Worm (Caenorhabditis elegans) whole organism, L3 larva: Measurements from ENCODE around the gene msp-78.
A peak's percentile ranks its signal among the peaks of the same experiment; 100 is the strongest.

Experiments used
- R02D3.7 ChIP-seq: fragments of 150-350 bp; optimal IDR thresholded peaks from 2 replicates; lab custom pipeline; 2014; ENCODE audit warnings: missing biosample characterization, missing genetic modification characterization
- ZK546.5 ChIP-seq: sonication (generic microtip); optimal IDR thresholded peaks from 2 replicates; lab custom pipeline; 2017; ENCODE audit warnings: missing biosample characterization, missing genetic modification characterization
- aly-2 ChIP-seq: fragments of 150-350 bp; optimal IDR thresholded peaks from 2 replicates; lab custom pipeline; 2014; ENCODE audit warnings: missing biosample characterization, missing genetic modification characterization
- ceh-16 ChIP-seq: sonication (generic microtip); optimal IDR thresholded peaks from 2 replicates; lab custom pipeline; 2017; ENCODE audit warnings: missing biosample characterization, missing genetic modification characterization
- ceh-28 ChIP-seq: fragments of 150-350 bp; optimal IDR thresholded peaks from 2 replicates; lab custom pipeline; 2014; ENCODE audit warnings: missing biosample characterization, missing genetic modification reagents, missing genetic modification characterization
- ceh-82 ChIP-seq: fragments of 150-350 bp; optimal IDR thresholded peaks from 2 replicates; lab custom pipeline; 2014; ENCODE audit warnings: missing biosample characterization, missing genetic modification characterization
- ceh-9 ChIP-seq: sonication (generic microtip); optimal IDR thresholded peaks from 2 replicates; lab custom pipeline; 2018; ENCODE audit warnings: missing biosample characterization, missing genetic modification characterization
- egl-27 ChIP-seq: sonication (generic microtip); optimal IDR thresholded peaks from 4 replicates; lab custom pipeline; 2017; ENCODE audit warnings: missing biosample characterization, missing genetic modification reagents, missing genetic modification characterization
- egl-5 ChIP-seq: fragments of 150-350 bp; optimal IDR thresholded peaks from 2 replicates; lab custom pipeline; 2017; ENCODE audit warnings: missing biosample characterization, missing genetic modification reagents, missing genetic modification characterization, inconsistent platforms
- elt-1 ChIP-seq: fragments of 150-350 bp; optimal IDR thresholded peaks from 2 replicates; lab custom pipeline; 2014; ENCODE audit warnings: missing biosample characterization, missing genetic modification characterization
- elt-2 ChIP-seq: sonication (generic microtip); optimal IDR thresholded peaks from 2 replicates; lab custom pipeline; 2016; ENCODE audit warnings: missing genetic modification reagents, mild to moderate bottlenecking, missing genetic modification characterization, missing compliant biosample characterization
- elt-3 ChIP-seq, 3 experiments: fragments of 150-350 bp in 1 of 3; sonication (generic microtip) in 2 of 3; optimal IDR thresholded peaks; 2 replicates in 2 of 3; 4 replicates in 1 of 3; lab custom pipeline; 2014 to 2017; ENCODE audit warnings: missing biosample characterization in 3 of 3, missing genetic modification characterization in 3 of 3
- eor-1 ChIP-seq, 2 experiments: fragments of 150-350 bp; optimal IDR thresholded peaks; 2 replicates each; lab custom pipeline; 2014 to 2018; ENCODE audit warnings: missing biosample characterization in 2 of 2, missing genetic modification characterization in 2 of 2
- fkh-2 ChIP-seq: fragments of 150-350 bp; optimal IDR thresholded peaks from 2 replicates; lab custom pipeline; 2014; ENCODE audit warnings: missing biosample characterization, missing genetic modification reagents, missing genetic modification characterization
- hmg-11 ChIP-seq: sonication (generic microtip); optimal IDR thresholded peaks from 2 replicates; lab custom pipeline; 2016; ENCODE audit warnings: missing genetic modification characterization, missing compliant biosample characterization
- jun-1 ChIP-seq: fragments of 150-350 bp; optimal IDR thresholded peaks from 2 replicates; lab custom pipeline; 2014; ENCODE audit warnings: missing biosample characterization, missing genetic modification reagents, missing genetic modification characterization
- lin-15B ChIP-seq: fragments of 150-350 bp; optimal IDR thresholded peaks from 2 replicates; lab custom pipeline; 2014; ENCODE audit warnings: missing biosample characterization, missing genetic modification characterization
- lin-39 ChIP-seq: fragments of 150-350 bp; optimal IDR thresholded peaks from 2 replicates; lab custom pipeline; 2018; ENCODE audit warnings: missing biosample characterization, missing genetic modification reagents, missing genetic modification characterization
- mml-1 ChIP-seq: fragments of 150-350 bp; sonication (generic microtip); optimal IDR thresholded peaks from 3 replicates; lab custom pipeline; 2014; ENCODE audit warnings: missing biosample characterization, missing genetic modification characterization
- nfya-1 ChIP-seq: sonication (generic microtip); optimal IDR thresholded peaks from 2 replicates; lab custom pipeline; 2017; ENCODE audit warnings: missing genetic modification characterization, mild to moderate bottlenecking, missing compliant biosample characterization, antibody characterized with exemption, moderate library complexity; ENCODE audit not compliant: insufficient read depth
- nhr-11 ChIP-seq: fragments of 150-350 bp; optimal IDR thresholded peaks from 2 replicates; lab custom pipeline; 2014; ENCODE audit warnings: missing biosample characterization, missing genetic modification characterization
- nhr-12 ChIP-seq: fragments of 150-350 bp; optimal IDR thresholded peaks from 2 replicates; lab custom pipeline; 2014; ENCODE audit warnings: missing biosample characterization, missing genetic modification characterization
- nhr-23 ChIP-seq: fragments of 150-350 bp; optimal IDR thresholded peaks from 2 replicates; lab custom pipeline; 2014; ENCODE audit warnings: missing biosample characterization, missing genetic modification reagents, missing genetic modification characterization
- nhr-237 ChIP-seq: fragments of 150-350 bp; optimal IDR thresholded peaks from 2 replicates; lab custom pipeline; 2014; ENCODE audit warnings: missing biosample characterization, missing genetic modification characterization
- nhr-25 ChIP-seq: sonication (generic microtip); optimal IDR thresholded peaks from 2 replicates; lab custom pipeline; 2017; ENCODE audit warnings: missing biosample characterization, missing genetic modification characterization
- nhr-43 ChIP-seq: sonication (generic microtip); optimal IDR thresholded peaks from 2 replicates; lab custom pipeline; 2016; ENCODE audit warnings: mild to moderate bottlenecking, missing genetic modification characterization, missing compliant biosample characterization; ENCODE audit not compliant: poor library complexity, severe bottlenecking
- pha-4 ChIP-seq: fragments of 150-350 bp; optimal IDR thresholded peaks from 2 replicates; lab custom pipeline; 2014; ENCODE audit warnings: missing biosample characterization, missing genetic modification reagents, missing genetic modification characterization
- pqm-1 ChIP-seq: fragments of 150-350 bp; optimal IDR thresholded peaks from 2 replicates; lab custom pipeline; 2017; ENCODE audit warnings: missing biosample characterization, missing genetic modification characterization, inconsistent platforms
- sea-2 ChIP-seq: fragments of 150-350 bp; sonication (generic microtip); optimal IDR thresholded peaks from 4 replicates; lab custom pipeline; 2014; ENCODE audit warnings: missing biosample characterization, missing genetic modification reagents, missing genetic modification characterization
- snpc-4 ChIP-seq: fragments of 150-350 bp; optimal IDR thresholded peaks from 2 replicates; lab custom pipeline; 2014; ENCODE audit warnings: missing biosample characterization, missing genetic modification characterization
- tbx-2 ChIP-seq: sonication (generic microtip); optimal IDR thresholded peaks from 2 replicates; lab custom pipeline; 2016; ENCODE audit warnings: mild to moderate bottlenecking, missing genetic modification characterization, missing compliant biosample characterization
- zag-1 ChIP-seq: fragments of 150-350 bp; optimal IDR thresholded peaks from 2 replicates; lab custom pipeline; 2014; ENCODE audit warnings: missing biosample characterization, missing genetic modification characterization
- ztf-11 ChIP-seq: fragments of 150-350 bp; optimal IDR thresholded peaks from 2 replicates; lab custom pipeline; 2014; ENCODE audit warnings: missing biosample characterization, missing genetic modification characterization

Gene msp-78

ce11 chrIV:9755713-9756112, 14.1 kb upstream of the msp-78 start:
- TF ChIP-seq elt-3 (tag; optimal IDR thresholded peaks at IDR 0.05; lab: Kevin White, UChicago) (peak in 1 of 3 experiments; percentile 84), nfya-1 (tag; lab: Kevin White, UChicago) (no peak)
- TF ChIP-seq, all 47 proteins: peak for 1

DNA sequence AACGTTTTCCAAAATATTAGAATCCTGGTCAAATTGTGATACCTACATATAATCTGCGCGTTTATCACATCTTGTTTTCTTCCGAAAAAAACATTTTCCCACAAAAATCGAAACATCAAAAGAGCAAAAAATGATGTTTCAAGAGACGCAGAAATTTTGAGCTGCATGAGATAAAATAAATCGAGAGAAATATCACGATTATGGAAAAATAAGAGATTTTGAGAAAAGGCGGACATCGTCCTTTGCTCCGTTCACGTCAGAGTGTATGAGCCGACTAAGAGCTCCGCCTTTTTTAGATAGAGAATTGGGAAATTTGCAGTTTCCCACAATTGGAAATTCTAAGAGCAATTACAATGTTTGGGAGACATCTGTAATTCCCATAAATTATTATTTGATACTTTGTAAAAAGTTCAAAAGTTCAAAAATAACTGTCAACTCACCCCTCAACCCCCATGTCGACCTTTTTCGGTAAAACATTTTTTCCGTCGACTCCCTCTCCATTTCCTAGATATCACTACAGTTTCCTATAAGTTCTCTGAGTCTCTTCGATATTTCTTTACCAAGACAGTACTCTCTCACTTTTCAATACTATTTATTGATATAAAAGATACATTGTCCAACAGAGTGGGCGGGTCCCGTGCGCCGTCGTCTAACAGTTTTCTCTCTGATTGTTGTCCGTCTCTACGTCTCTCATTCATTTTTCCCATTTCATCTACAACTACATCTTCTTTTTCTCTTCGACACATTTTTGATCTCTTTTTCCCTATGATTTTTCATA, 13.0 kb upstream of the msp-78 start:
- TF ChIP-seq pha-4 (tag; lab: Kevin White, UChicago) = peak; percentile 71
- TF ChIP-seq nhr-23 (tag; lab: Kevin White, UChicago) = peak; percentile 82
- peak; percentile 44 for TF ChIP-seq jun-1 (tag; lab: Kevin White, UChicago)
- peak; percentile 31 for TF ChIP-seq ceh-28 (tag; lab: Kevin White, UChicago)
- no peak for TF ChIP-seq zag-1 (tag; lab: Kevin White, UChicago)
- TF ChIP-seq mml-1 (tag; lab: Kevin White, UChicago) = no peak
- TF ChIP-seq nhr-43 = peak; percentile 43
- peak; percentile 65 for TF ChIP-seq elt-2 (tag; lab: Kevin White, UChicago)
- TF ChIP-seq egl-5 = no peak
- no peak for TF ChIP-seq snpc-4 (tag; lab: Kevin White, UChicago)
- TF ChIP-seq lin-15B = peak; percentile 0
- no peak for TF ChIP-seq R02D3.7 (tag; lab: Kevin White, UChicago)
- peak; percentile 2 for TF ChIP-seq nfya-1 (tag; lab: Kevin White, UChicago)
- TF ChIP-seq pqm-1 (tag; lab: Kevin White, UChicago) = peak; percentile 25
- peak; percentile 49 for TF ChIP-seq nhr-25 (tag; lab: Kevin White, UChicago)

DNA sequence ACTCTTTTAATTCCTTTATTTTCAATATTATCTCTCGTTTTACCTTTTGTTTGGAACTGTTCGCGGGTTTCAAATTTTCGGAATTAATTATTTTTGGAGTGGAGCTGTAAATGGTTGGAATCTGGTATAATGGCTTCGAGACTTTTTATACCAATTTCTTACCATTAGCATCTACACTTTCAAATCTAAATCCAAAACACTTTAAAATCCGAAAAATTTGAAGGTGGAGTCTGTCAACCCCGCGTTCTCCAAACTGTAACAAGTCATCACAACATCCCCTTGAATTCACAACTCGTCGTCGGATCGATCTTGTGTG, 12.5 kb upstream of the msp-78 start, which contains the start of gene nhr-97:
Gene nhr-97, plus strand, starts transcription at position 217 of the 316 bp plus-strand sequence.
- TF ChIP-seq eor-1 (tag; optimal IDR thresholded peaks at IDR 0.05; lab: Kevin White, UChicago) (no peak), hmg-11 (tag; lab: Kevin White, UChicago) (no peak), fkh-2 (no peak), nhr-11 (tag; lab: Kevin White, UChicago) (no peak), ceh-9 (tag; lab: Kevin White, UChicago) (no peak), lin-39 (no peak), ztf-11 (tag; lab: Kevin White, UChicago) (no peak), ceh-82 (tag; lab: Kevin White, UChicago) (no peak), nhr-237 (no peak), nhr-43 (no peak), zag-1 (tag; lab: Kevin White, UChicago) (no peak), aly-2 (no peak), ZK546.5 (no peak), sea-2 (GFP tag; lab: Kevin White, UChicago) (no peak), nhr-12 (tag; lab: Kevin White, UChicago) (no peak), egl-27 (no peak), elt-1 (tag; lab: Kevin White, UChicago) (no peak), elt-3 (tag; optimal IDR thresholded peaks at IDR 0.05; lab: Kevin White, UChicago) (no peak), jun-1 (tag; lab: Kevin White, UChicago) (no peak), tbx-2 (tag; lab: Kevin White, UChicago) (no peak)

DNA sequence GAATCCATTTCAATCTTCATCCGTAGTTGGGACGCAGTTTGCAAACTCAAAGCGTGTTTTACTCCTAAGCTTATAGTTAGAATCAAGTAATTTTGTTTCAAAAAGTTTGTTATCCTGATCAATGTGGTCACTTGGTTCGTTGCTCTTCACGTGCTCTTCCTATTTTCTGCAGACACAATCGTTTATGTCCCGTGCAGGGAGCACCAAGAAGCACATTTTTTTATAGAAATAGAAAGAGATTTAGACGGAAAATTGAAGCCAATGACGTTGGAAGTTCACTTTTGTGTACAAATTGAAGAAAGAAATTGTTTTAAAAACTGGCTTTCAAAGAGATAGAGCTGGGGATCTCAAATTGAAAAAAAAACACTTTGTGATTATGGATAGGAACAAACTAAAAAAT, 8.1 kb upstream of the msp-78 start:
- TF ChIP-seq nfya-1 (tag; lab: Kevin White, UChicago) = peak; percentile 20
- no peak for TF ChIP-seq ceh-82 (tag; lab: Kevin White, UChicago)
- TF ChIP-seq pqm-1 (tag; lab: Kevin White, UChicago) = no peak
- peak; percentile 22 for TF ChIP-seq pha-4 (tag; lab: Kevin White, UChicago)
- no peak for TF ChIP-seq ztf-11 (tag; lab: Kevin White, UChicago)
- no peak for TF ChIP-seq egl-27

- peak; percentile 91 for TF ChIP-seq pqm-1 (tag; lab: Kevin White, UChicago)
- TF ChIP-seq jun-1 (tag; lab: Kevin White, UChicago) = peak; percentile 5
- no peak for TF ChIP-seq ceh-16 (tag; lab: Kevin White, UChicago)
- TF ChIP-seq elt-2 (tag; lab: Kevin White, UChicago) = peak; percentile 65
- TF ChIP-seq, all 47 proteins: peak for 3
Observed at ce11 chrIV:9762667-9763173, 7.1 kb upstream of the msp-78 start.
